Fruit fly (Drosophila melanogaster): ENCODE data around the gene CASK.

DNA sequence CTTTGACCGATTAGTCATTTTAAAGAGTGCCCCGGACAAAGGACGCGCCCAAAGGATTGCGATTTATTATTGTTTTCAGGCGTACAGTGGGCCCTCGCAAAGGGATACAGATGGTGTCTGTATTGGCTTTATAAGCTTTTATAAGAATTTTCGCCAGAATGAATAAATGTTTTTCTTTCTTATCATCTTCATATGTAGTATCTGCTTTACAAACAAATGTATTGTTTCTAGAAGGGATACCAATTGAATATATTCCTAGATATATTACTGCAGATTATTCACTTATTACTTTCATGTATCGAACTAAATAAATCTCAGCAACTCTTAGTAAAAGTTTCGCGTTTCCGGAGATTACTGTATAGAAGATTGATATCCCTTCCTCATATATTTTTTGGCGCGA is 35.0 kb upstream of the CASK start:
- no peak for TF ChIP-seq usp (GFP tag; optimal IDR thresholded peaks at IDR 0.05)
- TF ChIP-seq psq (optimal IDR thresholded peaks at IDR 0.05): no peak
- TF ChIP-seq pan (optimal IDR thresholded peaks at IDR 0.05): no peak
- no peak for TF ChIP-seq CG8478 (optimal IDR thresholded peaks at IDR 0.05)

Measured in whole organism.